Worm (Caenorhabditis elegans): ENCODE measurements around the gene noah-2.

ce11 chrIV:14083505-14083904 lies 7.5 kb upstream of the noah-2 start, which contains the start of gene F52B11.2:
- no peak for TF ChIP-seq snpc-4 (tag; optimal IDR thresholded peaks at IDR 0.05)
- TF ChIP-seq ama-1 (optimal IDR thresholded peaks at IDR 0.05) = no peak
- no peak for TF ChIP-seq fos-1 (tag; optimal IDR thresholded peaks at IDR 0.05)
- no peak for TF ChIP-seq nfya-1 (tag; optimal IDR thresholded peaks at IDR 0.05; ENCODE audit: insufficient read depth)
- no peak for TF ChIP-seq hmg-11 (tag; optimal IDR thresholded peaks at IDR 0.05)
- no peak for TF ChIP-seq nhr-76 (tag; optimal IDR thresholded peaks at IDR 0.05)
- TF ChIP-seq jun-1 (tag; optimal IDR thresholded peaks at IDR 0.05) = no peak
- TF ChIP-seq tbx-2 (tag; optimal IDR thresholded peaks at IDR 0.05) = no peak
- TF ChIP-seq ceh-82 (tag; optimal IDR thresholded peaks at IDR 0.05) = no peak
- no peak for TF ChIP-seq mdl-1 (tag; optimal IDR thresholded peaks at IDR 0.05)
- TF ChIP-seq elt-1 (tag; optimal IDR thresholded peaks at IDR 0.05) = no peak
- TF ChIP-seq ztf-4 (tag; optimal IDR thresholded peaks at IDR 0.05) = no peak
